Fruit fly (Drosophila melanogaster): ENCODE measurements around the gene Cand1.

Cand1 gene

DNA sequence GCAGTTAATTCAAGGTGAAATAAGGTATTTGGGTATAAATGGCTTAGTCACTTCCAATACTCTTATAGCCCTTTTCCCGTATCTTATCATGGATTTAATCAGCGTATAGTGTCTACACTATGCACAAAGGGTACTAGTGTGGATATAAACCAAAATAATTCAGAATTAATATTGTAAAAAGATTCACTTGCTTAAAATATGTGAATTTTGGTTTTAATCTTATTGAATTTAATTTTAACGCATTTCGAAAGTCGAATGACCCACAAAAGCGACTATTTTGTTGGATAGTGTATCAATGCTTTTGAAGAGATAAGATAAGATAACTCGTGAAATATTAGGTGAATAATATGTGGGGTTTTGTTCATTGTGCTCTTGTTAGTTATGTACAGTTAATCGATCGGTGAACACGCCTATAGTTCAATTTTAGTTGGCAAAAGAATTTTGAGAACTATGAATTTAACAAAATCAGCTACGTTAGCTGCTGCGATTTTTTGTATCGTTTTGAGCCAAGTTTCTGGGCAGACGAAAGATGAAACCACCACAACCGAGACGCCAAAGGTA is 19.5 kb upstream of the Cand1 start, which contains the start of gene CG5096:
Gene CG5096 (plus strand): TSS at position 374 of the 561 bp plus-strand sequence.
- TF ChIP-seq Crg-1 (GFP tag; optimal IDR thresholded peaks at IDR 0.05) (peak; percentile 55), CG33017 (tag; optimal IDR thresholded peaks at IDR 0.05) (peak; percentile 96), kay (GFP tag; ENCODE audit: borderline replicate concordance) (peak; percentile 97), cnc (optimal IDR thresholded peaks at IDR 0.05) (peak in 1 of 2 experiments; percentile 27), toe (GFP tag; optimal IDR thresholded peaks at IDR 0.05) (no peak), CG11617 (GFP tag; optimal IDR thresholded peaks at IDR 0.05) (peak; percentile 92), Hr96 (GFP tag; optimal IDR thresholded peaks at IDR 0.05) (no peak), pad (GFP tag; optimal IDR thresholded peaks at IDR 0.05) (peak; percentile 71), Mnt (GFP tag; optimal IDR thresholded peaks at IDR 0.05) (peak; percentile 56), CG5204 (GFP tag; optimal IDR thresholded peaks at IDR 0.05) (no peak), CG7101 (tag; optimal IDR thresholded peaks at IDR 0.05) (peak; percentile 96), CG7045 (GFP tag; optimal IDR thresholded peaks at IDR 0.05) (peak; percentile 82), bab1 (GFP tag; optimal IDR thresholded peaks at IDR 0.05) (no peak), CG1620 (GFP tag; optimal IDR thresholded peaks at IDR 0.05) (no peak), tj (GFP tag; optimal IDR thresholded peaks at IDR 0.05) (peak; percentile 46), Clk (GFP tag; optimal IDR thresholded peaks at IDR 0.05) (peak; percentile 63), cic (GFP tag; optimal IDR thresholded peaks at IDR 0.05) (peak; percentile 86), CG14711 (tag; optimal IDR thresholded peaks at IDR 0.05) (peak; percentile 90), ovo (GFP tag; optimal IDR thresholded peaks at IDR 0.05) (no peak), CG12768 (GFP tag; optimal IDR thresholded peaks at IDR 0.05) (peak; percentile 92)

DNA sequence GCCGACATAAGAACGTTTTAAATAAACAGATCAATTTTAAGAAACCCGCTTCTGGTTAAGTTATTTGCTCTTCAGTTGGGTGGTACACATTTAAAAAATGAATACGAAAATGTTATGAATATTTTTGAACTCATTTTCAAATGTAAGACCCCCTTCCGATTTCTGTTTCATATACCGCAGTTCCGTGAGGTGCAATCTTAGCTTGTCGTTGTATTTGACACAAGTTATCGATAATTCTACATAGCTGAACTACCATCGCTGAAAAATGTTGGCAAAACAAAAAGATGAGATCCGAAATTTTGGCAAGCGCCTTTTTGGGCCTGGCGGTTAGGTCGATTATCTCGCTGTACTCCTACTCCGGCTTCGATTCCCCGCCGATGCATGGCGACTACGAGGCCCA is 17.4 kb upstream of the Cand1 start, which contains the start of gene gny:
Gene gny (plus strand): TSS at position 239 of the 400 bp plus-strand sequence.
- no peak for TF ChIP-seq Hr96 (GFP tag; optimal IDR thresholded peaks at IDR 0.05)
- peak; percentile 15 for TF ChIP-seq bab1 (GFP tag; optimal IDR thresholded peaks at IDR 0.05)

DNA sequence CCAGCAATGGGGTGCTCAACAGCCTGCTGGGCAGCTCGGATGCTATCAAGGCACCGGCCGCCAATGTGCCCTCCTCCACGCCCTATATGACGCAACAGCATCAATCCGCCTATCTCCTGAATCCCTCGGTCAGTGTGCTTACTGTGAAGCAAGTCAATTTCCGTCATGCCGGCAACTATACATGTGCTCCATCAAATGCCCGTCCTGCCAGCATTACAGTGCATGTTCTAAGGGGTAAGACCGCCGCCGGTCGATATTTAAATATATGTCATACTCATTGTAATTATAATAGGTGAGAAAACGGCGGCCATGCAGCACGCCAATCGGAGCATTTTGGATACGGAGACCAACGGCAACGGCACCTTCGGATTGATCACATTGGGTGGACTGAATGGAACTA is 16.1 kb upstream of the Cand1 start:
- no peak for TF ChIP-seq CG11617 (GFP tag; optimal IDR thresholded peaks at IDR 0.05)
- no peak for TF ChIP-seq Clk (GFP tag; optimal IDR thresholded peaks at IDR 0.05)
- no peak for TF ChIP-seq pad (GFP tag; optimal IDR thresholded peaks at IDR 0.05)
- TF ChIP-seq CG1620 (GFP tag; optimal IDR thresholded peaks at IDR 0.05): no peak
- TF ChIP-seq Crg-1 (GFP tag; optimal IDR thresholded peaks at IDR 0.05): no peak
- no peak for TF ChIP-seq Hr96 (GFP tag; optimal IDR thresholded peaks at IDR 0.05)
- TF ChIP-seq Mnt (GFP tag; optimal IDR thresholded peaks at IDR 0.05): no peak
- TF ChIP-seq cnc (optimal IDR thresholded peaks at IDR 0.05): no peak
- no peak for TF ChIP-seq CG12768 (GFP tag; optimal IDR thresholded peaks at IDR 0.05)
- no peak for TF ChIP-seq CG7045 (GFP tag; optimal IDR thresholded peaks at IDR 0.05)
- no peak for TF ChIP-seq toe (GFP tag; optimal IDR thresholded peaks at IDR 0.05)
- no peak for TF ChIP-seq bab1 (GFP tag; optimal IDR thresholded peaks at IDR 0.05)
- no peak for TF ChIP-seq CG5204 (GFP tag; optimal IDR thresholded peaks at IDR 0.05)
- no peak for TF ChIP-seq tj (GFP tag; optimal IDR thresholded peaks at IDR 0.05)
- TF ChIP-seq ovo (GFP tag; optimal IDR thresholded peaks at IDR 0.05): no peak
- no peak for TF ChIP-seq cic (GFP tag; optimal IDR thresholded peaks at IDR 0.05)
- TF ChIP-seq CG7101 (tag; optimal IDR thresholded peaks at IDR 0.05): no peak
- TF ChIP-seq CG33017 (tag; optimal IDR thresholded peaks at IDR 0.05): no peak
- TF ChIP-seq CG14711 (tag; optimal IDR thresholded peaks at IDR 0.05): no peak
- no peak for TF ChIP-seq kay (GFP tag; ENCODE audit: borderline replicate concordance)

DNA sequence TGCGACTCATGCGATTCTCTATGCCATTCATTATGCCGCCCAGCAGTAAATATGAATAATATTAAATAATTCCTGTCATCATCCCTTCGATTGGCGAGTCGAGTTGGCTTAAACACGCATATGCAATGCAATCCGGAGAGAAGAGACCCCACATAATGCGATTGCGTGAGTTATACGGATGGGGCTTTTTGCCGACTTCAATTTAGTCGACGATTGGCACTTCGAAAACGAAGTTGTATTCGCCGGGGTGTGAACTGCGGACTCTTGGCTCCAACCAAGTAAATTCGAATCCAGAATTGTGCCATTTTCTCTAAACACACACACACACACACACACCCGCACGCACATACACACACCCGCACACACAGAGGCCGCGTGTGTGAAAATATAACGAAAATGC is 13.8 kb upstream of the Cand1 start:
- no peak for TF ChIP-seq CG7101 (tag; optimal IDR thresholded peaks at IDR 0.05)
- no peak for TF ChIP-seq CG7045 (GFP tag; optimal IDR thresholded peaks at IDR 0.05)
- TF ChIP-seq kay (GFP tag; ENCODE audit: borderline replicate concordance): no peak
- no peak for TF ChIP-seq cnc (optimal IDR thresholded peaks at IDR 0.05)
- TF ChIP-seq Clk (GFP tag; optimal IDR thresholded peaks at IDR 0.05): no peak
- no peak for TF ChIP-seq bab1 (GFP tag; optimal IDR thresholded peaks at IDR 0.05)
- TF ChIP-seq CG33017 (tag; optimal IDR thresholded peaks at IDR 0.05): no peak
- TF ChIP-seq ovo (GFP tag; optimal IDR thresholded peaks at IDR 0.05): no peak
- no peak for TF ChIP-seq CG1620 (GFP tag; optimal IDR thresholded peaks at IDR 0.05)
- no peak for TF ChIP-seq Mnt (GFP tag; optimal IDR thresholded peaks at IDR 0.05)
- TF ChIP-seq CG11617 (GFP tag; optimal IDR thresholded peaks at IDR 0.05): no peak
- TF ChIP-seq pad (GFP tag; optimal IDR thresholded peaks at IDR 0.05): no peak
- no peak for TF ChIP-seq CG12768 (GFP tag; optimal IDR thresholded peaks at IDR 0.05)
- TF ChIP-seq cic (GFP tag; optimal IDR thresholded peaks at IDR 0.05): no peak

DNA sequence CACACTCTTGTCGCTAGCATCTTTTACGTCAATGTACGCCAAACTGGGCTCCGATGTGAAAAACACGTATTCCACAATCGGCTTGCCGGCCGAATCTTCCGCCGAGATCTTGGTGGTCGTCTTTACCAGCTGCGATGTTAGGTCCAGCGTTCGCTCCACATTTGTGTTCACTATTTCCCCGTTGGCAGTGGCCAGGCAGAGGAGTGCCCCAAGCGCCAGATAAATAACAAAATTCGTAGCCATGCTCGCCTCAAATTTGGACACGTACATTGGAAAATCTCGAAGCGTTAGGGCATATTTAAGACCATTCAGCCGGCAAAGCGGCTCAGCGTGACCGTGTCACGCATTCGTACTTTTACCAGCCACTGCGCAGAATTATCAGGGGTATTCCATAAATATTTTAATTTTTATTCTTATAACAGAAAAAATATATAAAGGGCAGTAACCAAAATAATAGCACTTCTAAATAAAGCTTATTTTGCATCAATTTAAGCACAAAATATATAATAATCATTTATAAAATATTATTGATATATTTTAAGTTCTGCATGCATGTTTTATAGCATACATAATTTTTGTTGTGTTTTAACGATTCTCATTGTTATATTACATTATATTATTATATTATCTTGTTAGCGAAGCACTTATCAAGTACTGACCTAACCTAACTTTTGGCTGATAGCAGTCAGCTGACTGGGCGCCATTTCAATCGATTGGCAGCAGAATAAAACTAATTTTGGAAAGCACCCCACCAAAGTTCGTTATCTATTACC is 13.1 kb upstream of the Cand1 start, which contains the start of the genes CG33303 and dpr19:
Gene CG33303 (minus strand): TSS at position 294 of the 773 bp plus-strand sequence.
Gene dpr19 (plus strand): TSS at position 705 of the 773 bp plus-strand sequence.
- peak; percentile 73 for TF ChIP-seq CG11617 (GFP tag; optimal IDR thresholded peaks at IDR 0.05)
- TF ChIP-seq CG1620 (GFP tag; optimal IDR thresholded peaks at IDR 0.05): no peak
- TF ChIP-seq CG33017 (tag; optimal IDR thresholded peaks at IDR 0.05): peak; percentile 79
- peak; percentile 38 for TF ChIP-seq cic (GFP tag; optimal IDR thresholded peaks at IDR 0.05)
- TF ChIP-seq bab1 (GFP tag; optimal IDR thresholded peaks at IDR 0.05): peak; percentile 38
- no peak for TF ChIP-seq toe (GFP tag; optimal IDR thresholded peaks at IDR 0.05)
- TF ChIP-seq tj (GFP tag; optimal IDR thresholded peaks at IDR 0.05): peak; percentile 40
- TF ChIP-seq CG14711 (tag; optimal IDR thresholded peaks at IDR 0.05): peak; percentile 70
- peak; percentile 63 for TF ChIP-seq CG7045 (GFP tag; optimal IDR thresholded peaks at IDR 0.05)
- no peak for TF ChIP-seq CG5204 (GFP tag; optimal IDR thresholded peaks at IDR 0.05)
- TF ChIP-seq CG7101 (tag; optimal IDR thresholded peaks at IDR 0.05): peak; percentile 74
- no peak for TF ChIP-seq Hr96 (GFP tag; optimal IDR thresholded peaks at IDR 0.05)
- TF ChIP-seq ovo (GFP tag; optimal IDR thresholded peaks at IDR 0.05): peak; percentile 8
- TF ChIP-seq cnc (optimal IDR thresholded peaks at IDR 0.05): no peak
- TF ChIP-seq Mnt (GFP tag; optimal IDR thresholded peaks at IDR 0.05): peak; percentile 13
- no peak for TF ChIP-seq Clk (GFP tag; optimal IDR thresholded peaks at IDR 0.05)
- no peak for TF ChIP-seq pad (GFP tag; optimal IDR thresholded peaks at IDR 0.05)
- no peak for TF ChIP-seq kay (GFP tag; ENCODE audit: borderline replicate concordance)
- no peak for TF ChIP-seq Crg-1 (GFP tag; optimal IDR thresholded peaks at IDR 0.05)
- peak; percentile 29 for TF ChIP-seq CG12768 (GFP tag; optimal IDR thresholded peaks at IDR 0.05)
